Fruit fly (Drosophila melanogaster) whole organism, embryonic: ENCODE data around the gene UGP.

ENCODE experiments used
- Ada2b ChIP-seq: fragments of 200-800 bp; sonication (Bioruptor generic); IDR thresholded peaks from 2 replicates; pipeline ENCODE4 v1.3.6; 2022; ENCODE audit warnings: missing biosample characterization, missing genetic modification characterization
- CG10321 ChIP-seq: fragments of 200-800 bp; sonication (Bioruptor generic); IDR thresholded peaks from 2 replicates; pipeline ENCODE4 v1.3.6; 2022; ENCODE audit warnings: missing biosample characterization, missing genetic modification characterization
- CG10543 ChIP-seq: fragments of 200-800 bp; sonication (Bioruptor generic); optimal IDR thresholded peaks from 3 replicates; lab custom pipeline; 2017; ENCODE audit warnings: missing biosample characterization, mild to moderate bottlenecking, missing genetic modification characterization, moderate library complexity
- CG12299 ChIP-seq: fragments of 200-800 bp; sonication (Bioruptor generic); optimal IDR thresholded peaks from 2 replicates; lab custom pipeline; 2018; ENCODE audit warnings: missing biosample characterization, mild to moderate bottlenecking, missing genetic modification characterization
- CG12769 ChIP-seq: fragments of 200-800 bp; sonication (Bioruptor generic); optimal IDR thresholded peaks from 2 replicates; lab custom pipeline; 2019; ENCODE audit warnings: missing biosample characterization, mild to moderate bottlenecking, missing genetic modification characterization, moderate library complexity
- CG15073 ChIP-seq: fragments of 200-800 bp; sonication (Bioruptor generic); optimal IDR thresholded peaks from 2 replicates; lab custom pipeline; 2016; ENCODE audit warnings: missing biosample characterization, missing genetic modification characterization
- CG1529 ChIP-seq: fragments of 200-800 bp; sonication (Bioruptor generic); optimal IDR thresholded peaks from 3 replicates; lab custom pipeline; 2018; ENCODE audit warnings: missing biosample characterization, missing genetic modification characterization
- CG15514 ChIP-seq: fragments of 200-800 bp; sonication (Bioruptor generic); optimal IDR thresholded peaks from 3 replicates; lab custom pipeline; 2017; ENCODE audit warnings: missing biosample characterization, missing genetic modification characterization, mild to moderate bottlenecking, moderate library complexity, missing genetic modification reagents
- CG16863 ChIP-seq: fragments of 200-800 bp; sonication (Bioruptor generic); optimal IDR thresholded peaks from 3 replicates; lab custom pipeline; 2016; ENCODE audit warnings: missing biosample characterization, missing genetic modification characterization
- CG32767 ChIP-seq: fragments of 200-800 bp; sonication (Bioruptor generic); IDR thresholded peaks from 2 replicates; pipeline ENCODE4 v1.3.6; 2022; ENCODE audit warnings: missing biosample characterization, missing genetic modification characterization
- CG3995 ChIP-seq: fragments of 200-800 bp; sonication (Bioruptor generic); optimal IDR thresholded peaks from 3 replicates; lab custom pipeline; 2016; ENCODE audit warnings: missing biosample characterization, missing genetic modification characterization
- CG43689 ChIP-seq: fragments of 200-800 bp; sonication (Bioruptor generic); IDR thresholded peaks from 2 replicates; pipeline ENCODE4 v1.3.6; 2022; ENCODE audit warnings: missing biosample characterization, missing genetic modification characterization
- CG6175 ChIP-seq: fragments of 200-800 bp; sonication (Bioruptor generic); IDR thresholded peaks from 3 replicates; pipeline ENCODE4 v1.3.6; 2022; ENCODE audit warnings: missing biosample characterization, missing genetic modification characterization
- CG8281 ChIP-seq: fragments of 200-800 bp; sonication (Bioruptor generic); optimal IDR thresholded peaks from 2 replicates; lab custom pipeline; 2018; ENCODE audit warnings: missing biosample characterization, mild to moderate bottlenecking, missing genetic modification characterization, moderate library complexity
- CG9215 ChIP-seq: fragments of 200-800 bp; sonication (Bioruptor generic); IDR thresholded peaks from 2 replicates; pipeline ENCODE4 v1.3.6; 2022; ENCODE audit warnings: missing biosample characterization, missing genetic modification characterization
- CG9932 ChIP-seq: fragments of 200-800 bp; sonication (Bioruptor generic); IDR thresholded peaks from 2 replicates; pipeline ENCODE4 v1.3.6; 2022; ENCODE audit warnings: missing biosample characterization, missing genetic modification characterization
- CkIIα-i1 ChIP-seq: fragments of 200-800 bp; sonication (Bioruptor generic); IDR thresholded peaks from 2 replicates; pipeline ENCODE4 v1.3.6; 2022; ENCODE audit warnings: missing biosample characterization, missing genetic modification characterization
- D ChIP-seq, 2 experiments: fragments of 200-800 bp in 1 of 2; fragments of >200 bp in 1 of 2; sonication (Bioruptor generic) in 1 of 2; optimal IDR thresholded peaks; 2 replicates in 1 of 2; 3 replicates in 1 of 2; lab custom pipeline; 2017; ENCODE audit warnings: mild to moderate bottlenecking in 1 of 2, missing biosample characterization in 1 of 2, missing genetic modification characterization in 1 of 2, missing genetic modification reagents in 1 of 2
- Eip74EF ChIP-seq, 2 experiments: fragments of 200-800 bp in 1 of 2; fragments of >200 bp in 1 of 2; sonication (Bioruptor generic) in 1 of 2; optimal IDR thresholded peaks; 2 replicates each; lab custom pipeline; 2017 to 2019; ENCODE audit warnings: missing biosample characterization in 2 of 2, missing genetic modification characterization in 2 of 2, mild to moderate bottlenecking in 1 of 2, moderate library complexity in 1 of 2
- HLH4C ChIP-seq: fragments of 200-800 bp; sonication (Bioruptor generic); IDR thresholded peaks from 3 replicates; pipeline ENCODE4 v1.3.6; 2022; ENCODE audit warnings: missing biosample characterization, missing genetic modification characterization; ENCODE audit not compliant: partially characterized antibody
- Jarid2 ChIP-seq: fragments of 200-800 bp; sonication (Bioruptor generic); optimal IDR thresholded peaks from 3 replicates; lab custom pipeline; 2017; ENCODE audit warnings: mild to moderate bottlenecking, missing biosample characterization, missing genetic modification reagents, missing genetic modification characterization
- MESR4 ChIP-seq: fragments of 200-800 bp; sonication (Bioruptor generic); optimal IDR thresholded peaks from 2 replicates; lab custom pipeline; 2018; ENCODE audit warnings: missing biosample characterization, mild to moderate bottlenecking, missing genetic modification characterization, moderate library complexity
- Med ChIP-seq: fragments of 200-800 bp; sonication (Bioruptor generic); peaks from one replicate; lab custom pipeline; 2016; ENCODE audit warnings: missing biosample characterization, missing genetic modification characterization, mild to moderate bottlenecking, inconsistent platforms, moderate library complexity
- Optix ChIP-seq: fragments of 200-800 bp; sonication (Bioruptor generic); IDR thresholded peaks from 3 replicates; pipeline ENCODE4 v1.3.6; 2022; ENCODE audit warnings: missing biosample characterization, missing genetic modification characterization
- Ssrp ChIP-seq: fragments of 200-800 bp; sonication (Bioruptor generic); optimal IDR thresholded peaks from 2 replicates; lab custom pipeline; 2018; ENCODE audit warnings: missing biosample characterization, mild to moderate bottlenecking, missing genetic modification characterization, moderate library complexity
- Stat92E ChIP-seq, 3 experiments: fragments of >200 bp in 2 of 3; fragments of 200-800 bp in 1 of 3; sonication (Bioruptor generic) in 1 of 3; optimal IDR thresholded peaks; 2 replicates each; lab custom pipeline; 2017 to 2019; ENCODE audit warnings: missing biosample characterization in 3 of 3, missing genetic modification characterization in 3 of 3, mild to moderate bottlenecking in 1 of 3, moderate library complexity in 1 of 3
- Trl ChIP-seq, 3 experiments: fragments of >200 bp in 2 of 3; fragments of 200-800 bp in 1 of 3; sonication (Bioruptor generic) in 1 of 3; optimal IDR thresholded peaks; 2 replicates in 1 of 3; 3 replicates in 2 of 3; lab custom pipeline; 2016 to 2017; ENCODE audit warnings: missing biosample characterization in 1 of 3, missing genetic modification characterization in 1 of 3
- amos ChIP-seq: fragments of 200-800 bp; sonication (Bioruptor generic); IDR thresholded peaks from 2 replicates; pipeline ENCODE4 v1.3.6; 2022; ENCODE audit warnings: missing biosample characterization, missing genetic modification characterization; ENCODE audit not compliant: partially characterized antibody
- ash1 ChIP-seq: fragments of 200-800 bp; sonication (Bioruptor generic); optimal IDR thresholded peaks from 2 replicates; lab custom pipeline; 2018; ENCODE audit warnings: missing biosample characterization, mild to moderate bottlenecking, missing genetic modification characterization
- ato ChIP-seq: fragments of 200-800 bp; sonication (Bioruptor generic); IDR thresholded peaks from 2 replicates; pipeline ENCODE4 v1.3.6; 2022; ENCODE audit warnings: missing biosample characterization, missing genetic modification characterization; ENCODE audit not compliant: partially characterized antibody
- bbx ChIP-seq: fragments of 200-800 bp; sonication (Bioruptor generic); IDR thresholded peaks from 2 replicates; pipeline ENCODE4 v1.3.6; 2022; ENCODE audit warnings: missing biosample characterization, missing genetic modification characterization; ENCODE audit not compliant: partially characterized antibody
- cg ChIP-seq: fragments of 200-800 bp; sonication (Bioruptor generic); optimal IDR thresholded peaks from 3 replicates; lab custom pipeline; 2019; ENCODE audit warnings: missing biosample characterization, mild to moderate bottlenecking, missing genetic modification characterization, moderate library complexity
- ci ChIP-seq: fragments of 200-800 bp; sonication (Bioruptor generic); IDR thresholded peaks from 3 replicates; pipeline ENCODE4 v1.3.6; 2022; ENCODE audit warnings: missing biosample characterization, missing genetic modification characterization
- emc ChIP-seq: fragments of 200-800 bp; sonication (Bioruptor generic); optimal IDR thresholded peaks from 2 replicates; lab custom pipeline; 2016; ENCODE audit warnings: missing biosample characterization, missing genetic modification characterization
- lab ChIP-seq: fragments of 200-800 bp; sonication (Bioruptor generic); optimal IDR thresholded peaks from 3 replicates; lab custom pipeline; 2017; ENCODE audit warnings: missing biosample characterization, missing genetic modification characterization, mild to moderate bottlenecking, moderate library complexity, missing genetic modification reagents
- lmd ChIP-seq: fragments of 200-800 bp; sonication (Bioruptor generic); IDR thresholded peaks from 2 replicates; pipeline ENCODE4 v1.3.6; 2022; ENCODE audit warnings: missing biosample characterization, missing genetic modification characterization
- mirr ChIP-seq: fragments of 200-800 bp; sonication (Bioruptor generic); optimal IDR thresholded peaks from 3 replicates; lab custom pipeline; 2018; ENCODE audit warnings: missing biosample characterization, mild to moderate bottlenecking, missing genetic modification characterization
- nmo ChIP-seq: fragments of 200-800 bp; sonication (Bioruptor generic); optimal IDR thresholded peaks from 2 replicates; lab custom pipeline; 2018; ENCODE audit warnings: missing biosample characterization, mild to moderate bottlenecking, missing genetic modification characterization, moderate library complexity
- nom ChIP-seq: fragments of 200-800 bp; sonication (Bioruptor generic); optimal IDR thresholded peaks from 2 replicates; lab custom pipeline; 2017; ENCODE audit warnings: missing biosample characterization, missing genetic modification characterization, mild to moderate bottlenecking, moderate library complexity, missing genetic modification reagents
- phol ChIP-seq: fragments of 200-800 bp; sonication (Bioruptor generic); optimal IDR thresholded peaks from 3 replicates; lab custom pipeline; 2018; ENCODE audit warnings: missing biosample characterization, mild to moderate bottlenecking, missing genetic modification characterization, moderate library complexity
- sisA ChIP-seq: fragments of 200-800 bp; sonication (Bioruptor generic); IDR thresholded peaks from 2 replicates; pipeline ENCODE4 v1.3.6; 2022; ENCODE audit warnings: missing biosample characterization, missing genetic modification characterization
- slbo ChIP-seq: fragments of 200-800 bp; sonication (Bioruptor generic); IDR thresholded peaks from 2 replicates; pipeline ENCODE4 v1.3.6; 2022; ENCODE audit warnings: missing biosample characterization, missing genetic modification characterization
- sob ChIP-seq: fragments of 200-800 bp; sonication (Bioruptor generic); IDR thresholded peaks from 2 replicates; pipeline ENCODE4 v1.3.6; 2022; ENCODE audit warnings: missing biosample characterization, missing genetic modification characterization
- stc ChIP-seq: fragments of 200-800 bp; sonication (Bioruptor generic); IDR thresholded peaks from 2 replicates; pipeline ENCODE4 v1.3.6; 2022; ENCODE audit warnings: missing biosample characterization, missing genetic modification characterization
- tgo ChIP-seq: fragments of 200-800 bp; sonication (Bioruptor generic); IDR thresholded peaks from 3 replicates; pipeline ENCODE4 v1.3.6; 2022; ENCODE audit warnings: missing biosample characterization, missing genetic modification characterization
- tll ChIP-seq, 2 experiments: fragments of 200-800 bp in 1 of 2; fragments of >200 bp in 1 of 2; sonication (Bioruptor generic) in 1 of 2; optimal IDR thresholded peaks; 2 replicates each; lab custom pipeline; 2017 to 2019; ENCODE audit warnings: missing biosample characterization in 2 of 2, missing genetic modification characterization in 2 of 2, mild to moderate bottlenecking in 1 of 2, moderate library complexity in 1 of 2
- z ChIP-seq: fragments of 200-800 bp; sonication (Bioruptor generic); IDR thresholded peaks from 3 replicates; pipeline ENCODE4 v1.3.6; 2022; ENCODE audit warnings: missing biosample characterization, missing genetic modification characterization
- zf30C ChIP-seq: fragments of 200-800 bp; sonication (Bioruptor generic); optimal IDR thresholded peaks from 3 replicates; lab custom pipeline; 2018; ENCODE audit warnings: missing biosample characterization, mild to moderate bottlenecking, missing genetic modification characterization

Gene UGP

dm6 chr3L:9337942-9338468 is 20.7 kb downstream of the UGP start:
- TF ChIP-seq sisA (GFP tag; lab: Robert Waterston, UW) (no peak), cg (GFP tag; lab: Kevin White, UChicago) (peak; percentile 49), z (GFP tag; lab: Robert Waterston, UW) (no peak), amos (GFP tag; lab: Robert Waterston, UW) (no peak), CG9215 (GFP tag; lab: Robert Waterston, UW) (no peak), CG12299 (tag; lab: Kevin White, UChicago) (no peak), zf30C (GFP tag; lab: Kevin White, UChicago) (no peak), Optix (no peak), Ssrp (no peak), ash1 (GFP tag; lab: Kevin White, UChicago) (no peak), CG9932 (GFP tag; lab: Robert Waterston, UW) (no peak), CG32767 (GFP tag; lab: Robert Waterston, UW) (no peak), phol (tag; lab: Kevin White, UChicago) (no peak), tll (GFP tag; optimal IDR thresholded peaks at IDR 0.05; lab: Kevin White, UChicago) (no peak), CG43689 (GFP tag; lab: Robert Waterston, UW) (no peak), Med (GFP tag; lab: Kevin White, UChicago) (peak; percentile 50), sob (no peak), CG10543 (GFP tag; lab: Kevin White, UChicago) (no peak), CG3995 (GFP tag; lab: Kevin White, UChicago) (peak; percentile 27), Trl (optimal IDR thresholded peaks at IDR 0.05; lab: Kevin White, UChicago) (peak; percentile 7 to 32), Trl (GFP tag; optimal IDR thresholded peaks at IDR 0.05; lab: Kevin White, UChicago) (no peak), lmd (GFP tag; lab: Robert Waterston, UW) (no peak), CG16863 (GFP tag; lab: Kevin White, UChicago) (no peak), CG12769 (tag; lab: Kevin White, UChicago) (peak; percentile 63), ato (GFP tag; lab: Robert Waterston, UW) (no peak), mirr (GFP tag; lab: Kevin White, UChicago) (no peak), Ada2b (no peak), CkIIα-i1 (GFP tag; lab: Robert Waterston, UW) (no peak), CG1529 (GFP tag; lab: Kevin White, UChicago) (no peak), CG8281 (tag; lab: Kevin White, UChicago) (no peak), CG15514 (no peak), nom (GFP tag; lab: Kevin White, UChicago) (peak; percentile 34), Stat92E (GFP tag; optimal IDR thresholded peaks at IDR 0.05; lab: Kevin White, UChicago) (no peak)

- TF ChIP-seq lab (peak; percentile 64), Eip74EF (GFP tag; optimal IDR thresholded peaks at IDR 0.05; lab: Kevin White, UChicago) (peak in 1 of 2 experiments; percentile 50), Jarid2 (GFP tag; lab: Kevin White, UChicago) (peak; percentile 3), D (optimal IDR thresholded peaks at IDR 0.05; lab: Kevin White, UChicago) (no peak), D (GFP tag; optimal IDR thresholded peaks at IDR 0.05; lab: Kevin White, UChicago) (no peak), CG6175 (GFP tag; lab: Robert Waterston, UW) (peak; percentile 64; the same call in 1 of the 3 replicates), ci (GFP tag; lab: Robert Waterston, UW) (0 out of 3 replicates have a peak, but pooled peaks have one; percentile 32), nom (GFP tag; lab: Kevin White, UChicago) (peak; percentile 63), emc (GFP tag; lab: Kevin White, UChicago) (no peak), stc (GFP tag; lab: Robert Waterston, UW) (0 out of 2 replicates have a peak, but pooled peaks have one; percentile 21), HLH4C (peak; percentile 33; the same call in 2 of the 3 replicates), MESR4 (GFP tag; lab: Kevin White, UChicago) (no peak), CG15073 (GFP tag; lab: Kevin White, UChicago) (no peak), tgo (peak; percentile 41; the same call in 1 of the 3 replicates), CG10321 (GFP tag; lab: Robert Waterston, UW) (peak; percentile 44), slbo (GFP tag; lab: Robert Waterston, UW) (peak; percentile 50), nmo (GFP tag; lab: Kevin White, UChicago) (no peak), CG15514 (peak; percentile 7), bbx (GFP tag; lab: Robert Waterston, UW) (0 out of 2 replicates have a peak, but pooled peaks have one; percentile 32)
Measured at dm6 chr3L:9335711-9336110, 23.0 kb downstream of the UGP start.
